Fruit fly (Drosophila melanogaster): Measurements from ENCODE around the gene RpL36A.
A peak's percentile ranks its signal among the peaks of the same experiment; 100 is the strongest.

RpL36A gene

DNA sequence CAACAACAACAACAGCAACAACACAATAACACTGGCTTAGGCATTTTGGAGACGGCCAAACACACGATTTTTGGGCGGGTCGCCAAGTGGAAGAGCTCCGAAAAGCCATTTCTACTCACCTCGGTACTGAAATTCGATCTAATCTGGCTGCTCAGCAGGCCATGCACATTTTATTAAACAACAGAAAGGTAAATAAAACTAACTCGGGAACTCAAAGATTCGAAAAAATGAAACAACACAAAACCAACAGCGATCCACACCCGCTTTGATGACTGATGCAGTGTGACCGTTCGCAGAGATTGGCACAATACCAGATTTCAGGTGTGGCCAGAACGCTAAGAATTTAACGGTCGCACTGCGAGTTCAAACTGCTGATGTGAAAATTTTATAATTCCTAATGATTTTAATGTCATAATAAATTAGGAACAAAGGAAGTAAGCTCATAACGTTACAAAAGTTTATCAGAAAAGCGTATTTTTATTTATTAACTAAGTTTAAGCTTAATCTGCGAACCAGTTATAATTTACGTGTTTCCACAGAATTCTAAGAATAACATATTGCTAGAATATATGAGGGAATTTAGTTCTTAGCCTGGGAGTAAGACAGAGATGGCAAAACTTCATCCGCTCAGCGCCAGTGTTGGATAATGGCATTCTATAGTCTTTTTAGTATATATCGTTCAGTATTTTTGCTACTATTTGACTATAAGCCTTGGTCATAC, 40.1 kb upstream of the RpL36A start, which contains the start of gene Mcr (continued):
- TF ChIP-seq Dip2 (GFP tag; IDR thresholded peaks at IDR 0.05): no peak
- no peak for TF ChIP-seq B-H1 (GFP tag; IDR thresholded peaks at IDR 0.05)
- TF ChIP-seq Myb (GFP tag; optimal IDR thresholded peaks at IDR 0.05): peak; percentile 98
- TF ChIP-seq psq (GFP tag; optimal IDR thresholded peaks at IDR 0.05): no peak
- TF ChIP-seq CG6175 (GFP tag; IDR thresholded peaks at IDR 0.05): no peak
- TF ChIP-seq Sry-β (GFP tag; optimal IDR thresholded peaks at IDR 0.05): peak; percentile 23
- no peak for TF ChIP-seq NFAT (GFP tag; IDR thresholded peaks at IDR 0.05)
- peak; percentile 1 for TF ChIP-seq Nf-YC (tag; optimal IDR thresholded peaks at IDR 0.05)
- no peak for TF ChIP-seq Eip74EF (GFP tag; optimal IDR thresholded peaks at IDR 0.05)
- no peak for TF ChIP-seq CG15011 (GFP tag; optimal IDR thresholded peaks at IDR 0.05)
- TF ChIP-seq NC2α (GFP tag; optimal IDR thresholded peaks at IDR 0.05): no peak
- TF ChIP-seq CG11696 (GFP tag; IDR thresholded peaks at IDR 0.05): no peak
- peak; percentile 50 for TF ChIP-seq phol (tag; optimal IDR thresholded peaks at IDR 0.05)
- no peak for TF ChIP-seq eyg (GFP tag; optimal IDR thresholded peaks at IDR 0.05)
- TF ChIP-seq CG4282 (GFP tag; optimal IDR thresholded peaks at IDR 0.05): no peak
- no peak for TF ChIP-seq CG4328 (GFP tag; optimal IDR thresholded peaks at IDR 0.05)
- TF ChIP-seq Lhr (GFP tag; optimal IDR thresholded peaks at IDR 0.05): peak; percentile 82
- TF ChIP-seq CG33557 (GFP tag; optimal IDR thresholded peaks at IDR 0.05): no peak
- TF ChIP-seq HLH54F (GFP tag; optimal IDR thresholded peaks at IDR 0.05): no peak
- TF ChIP-seq CG3281 (GFP tag; optimal IDR thresholded peaks at IDR 0.05): no peak
- TF ChIP-seq CG3847 (GFP tag; IDR thresholded peaks at IDR 0.05): no peak; the same call in 1 of the 2 replicates
- TF ChIP-seq maf-S (GFP tag; optimal IDR thresholded peaks at IDR 0.05): no peak
- no peak for TF ChIP-seq vnd (GFP tag; IDR thresholded peaks at IDR 0.05; ENCODE audit: partially characterized antibody)
- no peak for TF ChIP-seq CG16863 (GFP tag; optimal IDR thresholded peaks at IDR 0.05)
- no peak for TF ChIP-seq fru (optimal IDR thresholded peaks at IDR 0.05)
- TF ChIP-seq Usf (GFP tag; optimal IDR thresholded peaks at IDR 0.05): no peak
- TF ChIP-seq Atf-2 (GFP tag; optimal IDR thresholded peaks at IDR 0.05): peak; percentile 7
- TF ChIP-seq pnt (GFP tag; optimal IDR thresholded peaks at IDR 0.05): no peak
- peak; percentile 0 for TF ChIP-seq HLHmδ (GFP tag; optimal IDR thresholded peaks at IDR 0.05)
- no peak for TF ChIP-seq slou (GFP tag; optimal IDR thresholded peaks at IDR 0.05)
- TF ChIP-seq ewg (GFP tag; optimal IDR thresholded peaks at IDR 0.05): no peak
- peak; percentile 50 for TF ChIP-seq kay (GFP tag; optimal IDR thresholded peaks at IDR 0.05)
- peak; percentile 2 for TF ChIP-seq CG4854 (GFP tag; optimal IDR thresholded peaks at IDR 0.05)
- TF ChIP-seq HHEX (GFP tag; optimal IDR thresholded peaks at IDR 0.05): no peak
- TF ChIP-seq Stat92E (GFP tag; optimal IDR thresholded peaks at IDR 0.05): peak in 1 of 3 experiments; percentile 71
- no peak for TF ChIP-seq Camta (GFP tag; optimal IDR thresholded peaks at IDR 0.05)
- TF ChIP-seq pb (GFP tag; optimal IDR thresholded peaks at IDR 0.05): no peak
- no peak for TF ChIP-seq Lim3 (GFP tag; IDR thresholded peaks at IDR 0.05)
- peak; percentile 19 for TF ChIP-seq Neu2 (GFP tag; optimal IDR thresholded peaks at IDR 0.05; ENCODE audit: borderline replicate concordance)
- TF ChIP-seq CG7271 (tag; optimal IDR thresholded peaks at IDR 0.05): no peak
- TF ChIP-seq Bgb (GFP tag; IDR thresholded peaks at IDR 0.05; ENCODE audit: partially characterized antibody): peak; percentile 28
- TF ChIP-seq CG11560 (tag; IDR thresholded peaks at IDR 0.05): no peak
- TF ChIP-seq CG30431 (GFP tag; optimal IDR thresholded peaks at IDR 0.05): no peak
- no peak for TF ChIP-seq CG6854 (GFP tag; optimal IDR thresholded peaks at IDR 0.05)
- TF ChIP-seq ken (GFP tag; IDR thresholded peaks at IDR 0.05): no peak
- TF ChIP-seq HLH3B (GFP tag; IDR thresholded peaks at IDR 0.05): no peak
- TF ChIP-seq CG3838 (GFP tag; optimal IDR thresholded peaks at IDR 0.05): no peak
- TF ChIP-seq gem (tag; optimal IDR thresholded peaks at IDR 0.05): peak; percentile 28
- peak; percentile 12; the same call in 1 of the 2 replicates for TF ChIP-seq CG31441 (GFP tag; IDR thresholded peaks at IDR 0.05)
- peak; percentile 34 for TF ChIP-seq CG2712 (tag; optimal IDR thresholded peaks at IDR 0.05)
